Worm (Caenorhabditis elegans): ENCODE results near the gene C17G10.1.

C17G10.1 gene

ce11 chrII:5640362-5641079 lies 44.2 kb downstream of the C17G10.1 start:
- TF ChIP-seq xnd-1 (tag; optimal IDR thresholded peaks at IDR 0.05) (no peak), chd-7 (tag; optimal IDR thresholded peaks at IDR 0.05) (peak; percentile 2), zfh-2 (GFP tag; conservative IDR thresholded peaks at IDR 0.05) (peak; percentile 56)

DNA sequence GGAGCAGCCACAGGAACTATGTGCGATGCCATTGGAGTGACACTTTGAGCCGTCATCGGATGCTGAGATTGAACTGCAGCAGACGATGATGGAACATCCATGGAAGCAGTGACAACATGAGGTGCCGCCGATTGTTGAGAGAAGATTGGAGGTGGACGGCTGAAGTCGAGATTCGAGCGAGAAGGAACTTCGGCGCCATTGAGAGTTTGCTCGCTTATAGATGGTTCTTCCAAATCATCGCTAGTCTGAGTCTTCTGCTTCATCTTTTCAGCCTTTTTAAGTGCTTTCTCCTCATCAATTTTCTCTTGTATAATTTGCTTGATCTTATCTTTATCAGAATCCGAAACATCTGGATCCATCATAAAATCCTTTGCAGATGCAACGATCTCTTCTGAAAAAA lies 45.8 kb downstream of the C17G10.1 start:
- TF ChIP-seq zfh-2 (GFP tag; conservative IDR thresholded peaks at IDR 0.05) (peak; percentile 43; the same call in 1 of the 2 replicates), mcd-1 (GFP tag; IDR thresholded peaks at IDR 0.05) (0 out of 2 replicates have a peak, but pooled peaks have one; percentile 12), F22D6.2 (tag; optimal IDR thresholded peaks at IDR 0.05) (no peak)

DNA sequence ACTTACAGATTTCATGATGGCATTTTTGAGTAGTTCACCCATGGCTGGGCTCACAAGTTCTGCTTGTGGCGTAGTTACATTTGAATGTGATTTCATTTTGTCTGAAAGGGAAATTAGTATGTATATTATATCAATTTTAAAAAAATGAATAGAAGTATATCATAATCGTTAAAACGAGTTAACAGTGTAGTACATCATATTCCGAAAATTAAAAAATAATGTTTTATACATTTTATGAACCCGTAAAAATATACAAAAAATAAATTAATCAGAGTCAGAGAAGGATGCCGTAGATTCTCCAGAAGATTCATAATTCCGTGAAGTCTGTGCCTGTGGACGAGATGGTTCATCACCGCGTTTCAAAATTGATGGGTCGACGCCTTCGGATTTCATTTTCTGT lies 50.6 kb downstream of the C17G10.1 start, which contains the start of gene F59E12.9:
Gene F59E12.9, minus strand, starts transcription at position 101 of the 400 bp plus-strand sequence.
- TF ChIP-seq dox-1 (GFP tag; IDR thresholded peaks at IDR 0.05) (no peak), madf-6 (GFP tag; IDR thresholded peaks at IDR 0.05) (no peak)

Measured in whole organism, young adult.